Worm (Caenorhabditis elegans) whole organism, L2 larva: ENCODE measurements around the gene acl-6.

Experiments used
- F13H6.1 ChIP-seq: sonication (generic microtip); optimal IDR thresholded peaks from 2 replicates; lab custom pipeline; 2016; ENCODE audit warnings: missing genetic modification characterization, missing compliant biosample characterization
- Y55F3AM.14 ChIP-seq: fragments of 200-800 bp; sonication (Bioruptor generic); optimal IDR thresholded peaks from 2 replicates; lab custom pipeline; 2018; ENCODE audit warnings: mild to moderate bottlenecking, missing genetic modification characterization, missing compliant biosample characterization
- ZK546.5 ChIP-seq: sonication (generic microtip); optimal IDR thresholded peaks from 2 replicates; lab custom pipeline; 2017; ENCODE audit warnings: missing biosample characterization, missing genetic modification characterization
- aly-2 ChIP-seq: fragments of 150-350 bp; optimal IDR thresholded peaks from 2 replicates; lab custom pipeline; 2014; ENCODE audit warnings: missing biosample characterization, missing genetic modification characterization
- ceh-82 ChIP-seq: fragments of 150-350 bp; optimal IDR thresholded peaks from 2 replicates; lab custom pipeline; 2014; ENCODE audit warnings: missing biosample characterization, missing genetic modification characterization
- crh-2 ChIP-seq: sonication (generic microtip); optimal IDR thresholded peaks from 2 replicates; lab custom pipeline; 2017; ENCODE audit warnings: missing biosample characterization, missing genetic modification characterization
- dmd-4 ChIP-seq: sonication (generic microtip); optimal IDR thresholded peaks from 2 replicates; lab custom pipeline; 2017; ENCODE audit warnings: missing biosample characterization, missing genetic modification characterization
- egl-27 ChIP-seq: sonication (generic microtip); optimal IDR thresholded peaks from 3 replicates; lab custom pipeline; 2017; ENCODE audit warnings: missing biosample characterization, missing genetic modification reagents, missing genetic modification characterization
- elt-3 ChIP-seq: sonication (generic microtip); optimal IDR thresholded peaks from 2 replicates; lab custom pipeline; 2017; ENCODE audit warnings: missing biosample characterization, missing genetic modification characterization
- fos-1 ChIP-seq: fragments of 150-350 bp; optimal IDR thresholded peaks from 2 replicates; lab custom pipeline; 2014; ENCODE audit warnings: missing biosample characterization, missing genetic modification characterization
- lin-11 ChIP-seq: fragments of 150-350 bp; sonication (generic microtip); optimal IDR thresholded peaks from 2 replicates; lab custom pipeline; 2014; ENCODE audit warnings: missing biosample characterization, missing genetic modification characterization, inconsistent platforms, mixed read lengths
- lin-13 ChIP-seq: fragments of 150-350 bp; optimal IDR thresholded peaks from 2 replicates; lab custom pipeline; 2014; ENCODE audit warnings: missing biosample characterization, missing genetic modification reagents, missing genetic modification characterization
- lin-39 ChIP-seq: fragments of 150-350 bp; optimal IDR thresholded peaks from 2 replicates; lab custom pipeline; 2014; ENCODE audit warnings: missing biosample characterization, missing genetic modification reagents, missing genetic modification characterization
- lsy-2 ChIP-seq, 2 experiments: fragments of 150-350 bp in 1 of 2; sonication (generic microtip) in 1 of 2; optimal IDR thresholded peaks; 2 replicates each; lab custom pipeline; 2014 to 2017; ENCODE audit warnings: missing biosample characterization in 2 of 2, missing genetic modification characterization in 2 of 2
- mab-5 ChIP-seq: fragments of 150-350 bp; optimal IDR thresholded peaks from 2 replicates; lab custom pipeline; 2014; ENCODE audit warnings: missing biosample characterization, missing genetic modification characterization
- mbf-1 ChIP-seq: sonication (generic microtip); optimal IDR thresholded peaks from 2 replicates; lab custom pipeline; 2017; ENCODE audit warnings: missing biosample characterization, missing genetic modification characterization
- mdl-1 ChIP-seq, 2 experiments: fragments of 150-350 bp in 1 of 2; sonication (generic microtip) in 1 of 2; optimal IDR thresholded peaks; 2 replicates each; lab custom pipeline; 2017; ENCODE audit warnings: missing biosample characterization in 2 of 2, missing genetic modification characterization in 2 of 2
- nhr-11 ChIP-seq: fragments of 150-350 bp; optimal IDR thresholded peaks from 2 replicates; lab custom pipeline; 2014; ENCODE audit warnings: missing biosample characterization, missing genetic modification characterization
- nhr-12 ChIP-seq: fragments of 150-350 bp; optimal IDR thresholded peaks from 2 replicates; lab custom pipeline; 2014; ENCODE audit warnings: missing biosample characterization, missing genetic modification characterization
- nhr-129 ChIP-seq: fragments of 150-350 bp; optimal IDR thresholded peaks from 2 replicates; lab custom pipeline; 2014; ENCODE audit warnings: missing biosample characterization, missing genetic modification characterization
- nhr-21 ChIP-seq: fragments of 150-350 bp; optimal IDR thresholded peaks from 2 replicates; lab custom pipeline; 2014; ENCODE audit warnings: missing biosample characterization, missing genetic modification characterization
- nhr-23 ChIP-seq: fragments of 150-350 bp; optimal IDR thresholded peaks from 2 replicates; lab custom pipeline; 2014; ENCODE audit warnings: missing biosample characterization, missing genetic modification reagents, missing genetic modification characterization
- nhr-237 ChIP-seq: fragments of 150-350 bp; optimal IDR thresholded peaks from 2 replicates; lab custom pipeline; 2014; ENCODE audit warnings: missing biosample characterization, missing genetic modification characterization
- nhr-25 ChIP-seq: fragments of 150-350 bp; sonication (generic microtip); optimal IDR thresholded peaks from 3 replicates; lab custom pipeline; 2014; ENCODE audit warnings: missing biosample characterization, missing genetic modification characterization
- nhr-77 ChIP-seq: fragments of 150-350 bp; optimal IDR thresholded peaks from 2 replicates; lab custom pipeline; 2014; ENCODE audit warnings: missing biosample characterization, missing genetic modification characterization
- peb-1 ChIP-seq: fragments of 150-350 bp; optimal IDR thresholded peaks from 2 replicates; lab custom pipeline; 2014; ENCODE audit warnings: missing biosample characterization, missing genetic modification characterization
- sem-4 ChIP-seq: fragments of 150-350 bp; optimal IDR thresholded peaks from 2 replicates; lab custom pipeline; 2014; ENCODE audit warnings: missing biosample characterization, missing genetic modification reagents, missing genetic modification characterization
- skn-1 ChIP-seq: sonication (generic microtip); optimal IDR thresholded peaks from 2 replicates; lab custom pipeline; 2017; ENCODE audit warnings: missing biosample characterization, missing genetic modification characterization
- sma-3 ChIP-seq: sonication (generic microtip); optimal IDR thresholded peaks from 2 replicates; lab custom pipeline; 2016; ENCODE audit warnings: missing genetic modification reagents, missing genetic modification characterization, missing compliant biosample characterization
- sma-9 ChIP-seq, 2 experiments: fragments of 150-350 bp in 1 of 2; sonication (generic microtip) in 1 of 2; optimal IDR thresholded peaks; 2 replicates each; lab custom pipeline; 2014 to 2016; ENCODE audit warnings: missing genetic modification characterization in 2 of 2, mild to moderate bottlenecking in 1 of 2, missing biosample characterization in 1 of 2, missing compliant biosample characterization in 1 of 2, missing genetic modification reagents in 1 of 2, moderate library complexity in 1 of 2
- unc-39 ChIP-seq: fragments of 150-350 bp; optimal IDR thresholded peaks from 2 replicates; lab custom pipeline; 2014; ENCODE audit warnings: missing biosample characterization, missing genetic modification characterization
- unc-62 ChIP-seq: fragments of 150-350 bp; optimal IDR thresholded peaks from 2 replicates; lab custom pipeline; 2014; ENCODE audit warnings: missing biosample characterization, missing genetic modification reagents, missing genetic modification characterization
- zag-1 ChIP-seq: fragments of 150-350 bp; optimal IDR thresholded peaks from 2 replicates; lab custom pipeline; 2014; ENCODE audit warnings: missing biosample characterization, missing genetic modification characterization
- ztf-1 ChIP-seq: fragments of 200-800 bp; sonication (Bioruptor generic); conservative IDR thresholded peaks from 2 replicates; pipeline ENCODE4 v1.3.6; 2022; ENCODE audit warnings: missing genetic modification characterization, missing compliant biosample characterization

The acl-6 gene

ce11 chrV:5392993-5393628 lies 40.1 kb upstream of the acl-6 start, which contains the start of gene C35A11.4:
Gene C35A11.4, minus strand, starts transcription at chrV:5393148.
- peak; percentile 44 for TF ChIP-seq egl-27 (tag; lab: Kevin White, UChicago)
- TF ChIP-seq skn-1, result no peak
- peak; percentile 72 for TF ChIP-seq fos-1
- peak; percentile 21 for TF ChIP-seq sma-9 (GFP tag; optimal IDR thresholded peaks at IDR 0.05; lab: Kevin White, UChicago)
- TF ChIP-seq sma-9 (tag; optimal IDR thresholded peaks at IDR 0.05; lab: Kevin White, UChicago), result no peak
- peak; percentile 7 for TF ChIP-seq F13H6.1

- TF ChIP-seq nhr-77 (tag; lab: Kevin White, UChicago) (no peak), Y55F3AM.14 (peak; percentile 77), nhr-12 (tag; lab: Kevin White, UChicago) (no peak), mdl-1 (tag; optimal IDR thresholded peaks at IDR 0.05; lab: Kevin White, UChicago) (no peak), lin-13 (GFP tag; lab: Kevin White, UChicago) (no peak)
Observed at ce11 chrV:5403938-5404337, 29.2 kb upstream of the acl-6 start.

DNA sequence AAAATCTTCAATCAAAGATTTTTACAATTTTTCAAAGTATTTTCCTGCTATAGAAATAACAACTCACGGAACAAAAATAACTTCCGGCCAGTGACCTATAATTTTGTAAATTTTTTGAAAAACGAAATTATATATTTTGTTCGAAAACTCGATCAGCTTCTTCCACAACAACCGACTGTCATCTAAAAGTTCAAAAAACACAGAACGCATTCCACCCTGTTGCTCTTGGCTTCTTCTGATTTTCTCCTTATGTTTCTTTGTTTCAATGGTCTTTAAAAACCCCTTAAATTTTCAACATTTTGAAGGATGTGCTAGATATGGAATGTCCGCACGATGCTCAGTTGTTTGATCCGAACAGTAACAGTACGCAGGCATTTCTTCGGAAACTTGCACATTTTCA lies 28.1 kb upstream of the acl-6 start, which contains the start of gene dmsr-7:
dmsr-7 (plus strand) TSS at position 301 of the 400 bp plus-strand sequence.
- TF ChIP-seq fos-1 (no peak), mab-5 (no peak), zag-1 (tag; lab: Kevin White, UChicago) (no peak), unc-39 (tag; lab: Kevin White, UChicago) (no peak), peb-1 (tag; lab: Kevin White, UChicago) (no peak), nhr-25 (tag; lab: Kevin White, UChicago) (no peak), F13H6.1 (no peak), ztf-1 (GFP tag; lab: Robert Waterston, UW) (no peak), nhr-23 (tag; lab: Kevin White, UChicago) (no peak), sem-4 (tag; lab: Kevin White, UChicago) (no peak), mbf-1 (no peak), nhr-12 (tag; lab: Kevin White, UChicago) (no peak), sma-3 (no peak), nhr-129 (tag; lab: Kevin White, UChicago) (no peak), sma-9 (GFP tag; optimal IDR thresholded peaks at IDR 0.05; lab: Kevin White, UChicago) (no peak), sma-9 (tag; optimal IDR thresholded peaks at IDR 0.05; lab: Kevin White, UChicago) (no peak), Y55F3AM.14 (no peak), aly-2 (no peak), nhr-11 (tag; lab: Kevin White, UChicago) (no peak), mdl-1 (tag; optimal IDR thresholded peaks at IDR 0.05; lab: Kevin White, UChicago) (no peak), lin-13 (GFP tag; lab: Kevin White, UChicago) (no peak)
- TF ChIP-seq, all 48 proteins: peak for 0

DNA sequence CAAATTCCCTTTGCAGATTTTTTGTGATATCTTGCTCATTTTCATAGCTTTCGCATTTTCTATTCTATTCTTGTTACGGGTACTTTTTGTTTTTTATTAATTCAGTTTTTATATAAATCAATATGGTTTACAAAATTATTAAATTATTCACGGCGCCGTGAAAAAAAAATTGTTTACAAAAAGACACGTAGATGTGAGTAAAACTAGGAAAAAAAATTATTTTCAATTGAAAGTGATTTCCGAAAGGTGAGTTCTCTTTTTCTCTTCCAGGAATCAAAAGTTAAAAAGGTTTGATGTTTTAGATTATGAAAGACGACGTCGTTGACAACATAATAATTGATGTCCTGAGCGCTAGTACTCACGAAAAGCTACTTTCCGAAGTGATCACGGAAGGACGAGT lies 25.0 kb upstream of the acl-6 start, which contains the start of gene C25A6.1:
C25A6.1 (plus strand) TSS at position 301 of the 400 bp plus-strand sequence.
- TF ChIP-seq elt-3, result no peak
- TF ChIP-seq nhr-21, result no peak
- no peak for TF ChIP-seq sem-4 (tag; lab: Kevin White, UChicago)
- TF ChIP-seq mdl-1 (tag; optimal IDR thresholded peaks at IDR 0.05; lab: Kevin White, UChicago), result no peak
- no peak for TF ChIP-seq crh-2
- TF ChIP-seq nhr-25 (tag; lab: Kevin White, UChicago), result no peak
- no peak for TF ChIP-seq nhr-23 (tag; lab: Kevin White, UChicago)
- no peak for TF ChIP-seq egl-27 (tag; lab: Kevin White, UChicago)
- TF ChIP-seq nhr-11 (tag; lab: Kevin White, UChicago), result no peak
- TF ChIP-seq mab-5, result no peak
- no peak for TF ChIP-seq sma-3

DNA sequence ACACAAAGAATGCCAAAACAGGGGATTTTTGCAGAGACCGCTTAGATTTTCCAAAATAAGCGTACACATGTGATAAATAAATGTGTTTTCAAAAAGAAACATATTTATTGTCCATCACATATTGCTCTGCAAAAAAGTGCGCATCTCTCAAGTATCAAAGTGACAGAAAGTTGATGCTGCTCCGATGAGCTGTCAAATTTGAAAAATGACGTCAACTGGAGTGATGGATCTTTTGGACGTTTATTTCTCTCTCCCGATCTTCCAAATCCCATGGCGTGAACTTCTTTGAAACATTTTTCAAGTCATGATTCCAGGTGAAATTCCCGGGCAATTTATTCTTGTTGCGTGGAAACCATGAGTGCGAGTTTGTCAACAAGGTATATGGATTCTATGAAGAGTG lies 24.3 kb upstream of the acl-6 start:
- no peak for TF ChIP-seq lin-11 (tag; lab: Kevin White, UChicago)
- TF ChIP-seq nhr-129 (tag; lab: Kevin White, UChicago), result no peak
- TF ChIP-seq unc-62, result peak; percentile 56
- TF ChIP-seq nhr-25 (tag; lab: Kevin White, UChicago), result no peak
- no peak for TF ChIP-seq skn-1
- no peak for TF ChIP-seq nhr-12 (tag; lab: Kevin White, UChicago)
- no peak for TF ChIP-seq fos-1
- no peak for TF ChIP-seq dmd-4 (tag; lab: Kevin White, UChicago)
- peak; percentile 94 for TF ChIP-seq Y55F3AM.14
- no peak for TF ChIP-seq ztf-1 (GFP tag; lab: Robert Waterston, UW)
- peak in 1 of 2 experiments; percentile 15 for TF ChIP-seq lsy-2 (tag; optimal IDR thresholded peaks at IDR 0.05; lab: Kevin White, UChicago)
- TF ChIP-seq lin-39 (tag; lab: Kevin White, UChicago), result no peak
- no peak for TF ChIP-seq sem-4 (tag; lab: Kevin White, UChicago)
- no peak for TF ChIP-seq ZK546.5
- no peak for TF ChIP-seq nhr-237 (tag; lab: Kevin White, UChicago)
- TF ChIP-seq elt-3, result no peak
- no peak for TF ChIP-seq ceh-82 (tag; lab: Kevin White, UChicago)
